Fruit fly (Drosophila melanogaster) whole organism, embryonic: Measurements from ENCODE around the gene TyrRII.

Experiments used
- Atf6 ChIP-seq: fragments of 200-800 bp; sonication (Bioruptor generic); IDR thresholded peaks from 2 replicates; pipeline ENCODE4 v1.3.6; 2022; ENCODE audit warnings: missing biosample characterization, missing genetic modification characterization
- Awh ChIP-seq: fragments of 200-800 bp; sonication (Bioruptor generic); IDR thresholded peaks from 2 replicates; pipeline ENCODE4, ENCODE4 v1.3.6; 2022; ENCODE audit warnings: missing biosample characterization, missing genetic modification characterization
- Blimp-1 ChIP-seq: fragments of 200-800 bp; sonication (Bioruptor generic); optimal IDR thresholded peaks from 3 replicates; lab custom pipeline; 2018; ENCODE audit warnings: missing biosample characterization, missing genetic modification characterization, mild to moderate bottlenecking, moderate library complexity, missing genetic modification reagents
- CG10321 ChIP-seq: fragments of 200-800 bp; sonication (Bioruptor generic); IDR thresholded peaks from 2 replicates; pipeline ENCODE4 v1.3.6; 2022; ENCODE audit warnings: missing biosample characterization, missing genetic modification characterization
- CG11247 ChIP-seq: fragments of 200-800 bp; sonication (Bioruptor generic); IDR thresholded peaks from 2 replicates; pipeline ENCODE4 v1.3.6; 2022; ENCODE audit warnings: missing biosample characterization, missing genetic modification characterization
- CG12299 ChIP-seq: fragments of 200-800 bp; sonication (Bioruptor generic); optimal IDR thresholded peaks from 2 replicates; lab custom pipeline; 2018; ENCODE audit warnings: missing biosample characterization, mild to moderate bottlenecking, missing genetic modification characterization
- CG12769 ChIP-seq: fragments of 200-800 bp; sonication (Bioruptor generic); optimal IDR thresholded peaks from 2 replicates; lab custom pipeline; 2019; ENCODE audit warnings: missing biosample characterization, mild to moderate bottlenecking, missing genetic modification characterization, moderate library complexity
- CG13775 ChIP-seq: fragments of 200-800 bp; sonication (Bioruptor generic); optimal IDR thresholded peaks from 3 replicates; lab custom pipeline; 2017; ENCODE audit warnings: missing biosample characterization, mild to moderate bottlenecking, missing genetic modification characterization
- CG13894 ChIP-seq: fragments of 200-800 bp; sonication (Bioruptor generic); optimal IDR thresholded peaks from 3 replicates; lab custom pipeline; 2018; ENCODE audit warnings: missing biosample characterization, mild to moderate bottlenecking, missing genetic modification characterization, moderate library complexity
- CG14667 ChIP-seq: fragments of 200-800 bp; sonication (Bioruptor generic); IDR thresholded peaks from 2 replicates; pipeline ENCODE4 v1.3.6; 2022; ENCODE audit warnings: missing biosample characterization, missing genetic modification characterization
- CG14710 ChIP-seq: fragments of 200-800 bp; sonication (Bioruptor generic); optimal IDR thresholded peaks from 3 replicates; lab custom pipeline; 2019; ENCODE audit warnings: missing biosample characterization, mild to moderate bottlenecking, missing genetic modification characterization, moderate library complexity
- CG1529 ChIP-seq: fragments of 200-800 bp; sonication (Bioruptor generic); optimal IDR thresholded peaks from 3 replicates; lab custom pipeline; 2018; ENCODE audit warnings: missing biosample characterization, missing genetic modification characterization
- CG1603 ChIP-seq: fragments of 200-800 bp; sonication (Bioruptor generic); optimal IDR thresholded peaks from 2 replicates; lab custom pipeline; 2019; ENCODE audit warnings: missing biosample characterization, mild to moderate bottlenecking, missing genetic modification characterization, moderate library complexity
- CG16779 ChIP-seq: fragments of 200-800 bp; sonication (Bioruptor generic); IDR thresholded peaks from 2 replicates; pipeline ENCODE4 v1.3.6; 2022; ENCODE audit warnings: missing biosample characterization, missing genetic modification characterization
- CG16813 ChIP-seq: fragments of 200-800 bp; sonication (Bioruptor generic); IDR thresholded peaks from 3 replicates; pipeline ENCODE4 v1.3.6; 2022; ENCODE audit warnings: missing biosample characterization, missing genetic modification characterization; ENCODE audit not compliant: partially characterized antibody
- CG16815 ChIP-seq: fragments of 200-800 bp; sonication (Bioruptor generic); optimal IDR thresholded peaks from 3 replicates; lab custom pipeline; 2017; ENCODE audit warnings: missing biosample characterization, mild to moderate bottlenecking, missing genetic modification characterization
- CG16863 ChIP-seq: fragments of 200-800 bp; sonication (Bioruptor generic); optimal IDR thresholded peaks from 3 replicates; lab custom pipeline; 2016; ENCODE audit warnings: missing biosample characterization, missing genetic modification characterization
- CG17328 ChIP-seq: fragments of 200-800 bp; sonication (Bioruptor generic); IDR thresholded peaks from 2 replicates; pipeline ENCODE4 v1.3.6; 2022; ENCODE audit warnings: missing biosample characterization, missing genetic modification characterization
- CG18599 ChIP-seq: fragments of 200-800 bp; sonication (Bioruptor generic); optimal IDR thresholded peaks from 3 replicates; lab custom pipeline; 2017; ENCODE audit warnings: missing biosample characterization, missing genetic modification characterization, mild to moderate bottlenecking, moderate library complexity, missing genetic modification reagents
- CG32767 ChIP-seq: fragments of 200-800 bp; sonication (Bioruptor generic); IDR thresholded peaks from 2 replicates; pipeline ENCODE4 v1.3.6; 2022; ENCODE audit warnings: missing biosample characterization, missing genetic modification characterization
- CG33557 ChIP-seq: fragments of 200-800 bp; sonication (Bioruptor generic); optimal IDR thresholded peaks from 2 replicates; lab custom pipeline; 2019; ENCODE audit warnings: missing biosample characterization, mild to moderate bottlenecking, missing genetic modification characterization, moderate library complexity
- CG34224 ChIP-seq: fragments of 200-800 bp; sonication (Bioruptor generic); IDR thresholded peaks from 3 replicates; pipeline ENCODE4 v1.3.6; 2022; ENCODE audit warnings: missing biosample characterization, missing genetic modification characterization; ENCODE audit not compliant: partially characterized antibody
- CG34422 ChIP-seq: fragments of 200-800 bp; sonication (Bioruptor generic); IDR thresholded peaks from 3 replicates; pipeline ENCODE4 v1.3.6; 2022; ENCODE audit warnings: missing biosample characterization, missing genetic modification characterization
- CG5953 ChIP-seq: fragments of 200-800 bp; sonication (Bioruptor generic); IDR thresholded peaks from 2 replicates; pipeline ENCODE4 v1.3.6; 2022; ENCODE audit warnings: missing biosample characterization, missing genetic modification characterization
- CG6791 ChIP-seq: fragments of 200-800 bp; sonication (Bioruptor generic); IDR thresholded peaks from 3 replicates; pipeline ENCODE4 v1.3.6; 2022; ENCODE audit warnings: missing biosample characterization, missing genetic modification characterization; ENCODE audit not compliant: partially characterized antibody
- CG7745 ChIP-seq: fragments of 200-800 bp; sonication (Bioruptor generic); optimal IDR thresholded peaks from 2 replicates; lab custom pipeline; 2018; ENCODE audit warnings: missing biosample characterization, mild to moderate bottlenecking, missing genetic modification characterization, moderate library complexity
- CG8388 ChIP-seq: fragments of 200-800 bp; sonication (Bioruptor generic); optimal IDR thresholded peaks from 2 replicates; lab custom pipeline; 2019; ENCODE audit warnings: missing biosample characterization, mild to moderate bottlenecking, missing genetic modification characterization, moderate library complexity
- Dp ChIP-seq: fragments of 200-800 bp; sonication (Bioruptor generic); optimal IDR thresholded peaks from 2 replicates; lab custom pipeline; 2018; ENCODE audit warnings: missing biosample characterization, mild to moderate bottlenecking, missing genetic modification characterization, moderate library complexity
- HmgZ ChIP-seq: fragments of 200-800 bp; sonication (Bioruptor generic); optimal IDR thresholded peaks from 2 replicates; lab custom pipeline; 2018; ENCODE audit warnings: missing biosample characterization, mild to moderate bottlenecking, missing genetic modification characterization
- Hsf ChIP-seq: fragments of 200-800 bp; sonication (Bioruptor generic); optimal IDR thresholded peaks from 3 replicates; lab custom pipeline; 2016; ENCODE audit warnings: missing biosample characterization, missing genetic modification characterization
- Lim3 ChIP-seq: fragments of 200-800 bp; sonication (Bioruptor generic); IDR thresholded peaks from 2 replicates; pipeline ENCODE4 v1.3.6; 2022; ENCODE audit warnings: missing biosample characterization, missing genetic modification characterization
- Mad ChIP-seq: fragments of 200-800 bp; sonication (Bioruptor generic); optimal IDR thresholded peaks from 2 replicates; lab custom pipeline; 2016; ENCODE audit warnings: missing biosample characterization, missing genetic modification characterization
- ase ChIP-seq: fragments of 200-800 bp; sonication (Bioruptor generic); IDR thresholded peaks from 3 replicates; pipeline ENCODE4 v1.3.6; 2022; ENCODE audit warnings: missing biosample characterization, missing genetic modification characterization
- bab2 ChIP-seq: fragments of 200-800 bp; sonication (Bioruptor generic); optimal IDR thresholded peaks from 2 replicates; lab custom pipeline; 2016; ENCODE audit warnings: missing biosample characterization, missing genetic modification characterization
- bcd ChIP-seq: fragments of 200-800 bp; sonication (Bioruptor generic); optimal IDR thresholded peaks from 2 replicates; lab custom pipeline; 2017; ENCODE audit warnings: missing biosample characterization, mild to moderate bottlenecking, missing genetic modification characterization
- ci ChIP-seq: fragments of 200-800 bp; sonication (Bioruptor generic); IDR thresholded peaks from 3 replicates; pipeline ENCODE4 v1.3.6; 2022; ENCODE audit warnings: missing biosample characterization, missing genetic modification characterization
- esg ChIP-seq: fragments of 200-800 bp; sonication (Bioruptor generic); conservative IDR thresholded peaks from 2 replicates; pipeline ENCODE4 v1.3.6; 2022; ENCODE audit warnings: missing biosample characterization, missing genetic modification characterization
- nerfin-2 ChIP-seq: fragments of 200-800 bp; sonication (Bioruptor generic); IDR thresholded peaks from 2 replicates; pipeline ENCODE4 v1.3.6; 2022; ENCODE audit warnings: missing biosample characterization, missing genetic modification characterization; ENCODE audit not compliant: partially characterized antibody
- otp ChIP-seq: fragments of 200-800 bp; sonication (Bioruptor generic); IDR thresholded peaks from 3 replicates; pipeline ENCODE4, ENCODE4 v1.3.6; 2022; ENCODE audit warnings: missing biosample characterization, missing genetic modification characterization
- pan ChIP-seq, 4 experiments: fragments of >200 bp in 3 of 4; fragments of 200-800 bp in 1 of 4; sonication (Bioruptor generic) in 1 of 4; optimal IDR thresholded peaks in 3 of 4; IDR thresholded peaks in 1 of 4; 2 replicates each; pipeline versions ENCODE4 v1.3.6 to Lab custom; 2017 to 2022; ENCODE audit warnings: missing biosample characterization in 2 of 4, missing genetic modification characterization in 2 of 4, mixed read lengths in 1 of 4
- peb ChIP-seq: fragments of 200-800 bp; sonication (Bioruptor generic); IDR thresholded peaks from 2 replicates; pipeline ENCODE4 v1.3.6; 2022; ENCODE audit warnings: missing biosample characterization, missing genetic modification characterization
- pho ChIP-seq: fragments of 200-800 bp; sonication (Bioruptor generic); optimal IDR thresholded peaks from 2 replicates; lab custom pipeline; 2016; ENCODE audit warnings: missing biosample characterization, missing genetic modification characterization
- phol ChIP-seq: fragments of 200-800 bp; sonication (Bioruptor generic); optimal IDR thresholded peaks from 3 replicates; lab custom pipeline; 2018; ENCODE audit warnings: missing biosample characterization, mild to moderate bottlenecking, missing genetic modification characterization, moderate library complexity
- pros ChIP-seq: fragments of 200-800 bp; sonication (Bioruptor generic); optimal IDR thresholded peaks from 3 replicates; lab custom pipeline; 2019; ENCODE audit warnings: missing biosample characterization, mild to moderate bottlenecking, missing genetic modification characterization, moderate library complexity
- sc ChIP-seq, 3 experiments: fragments of >200 bp in 2 of 3; fragments of 200-800 bp in 1 of 3; sonication (Bioruptor generic) in 1 of 3; optimal IDR thresholded peaks; 2 replicates in 2 of 3; 3 replicates in 1 of 3; lab custom pipeline; 2017; ENCODE audit warnings: mild to moderate bottlenecking in 1 of 3, missing biosample characterization in 1 of 3, missing genetic modification characterization in 1 of 3, missing genetic modification reagents in 1 of 3
- sens-2 ChIP-seq: fragments of 200-800 bp; sonication (Bioruptor generic); IDR thresholded peaks from 2 replicates; pipeline ENCODE4 v1.3.6; 2022; ENCODE audit warnings: missing biosample characterization, missing genetic modification characterization
- slou ChIP-seq: fragments of 200-800 bp; sonication (Bioruptor generic); optimal IDR thresholded peaks from 3 replicates; lab custom pipeline; 2016; ENCODE audit warnings: missing biosample characterization, missing genetic modification characterization
- sna ChIP-seq: fragments of 200-800 bp; sonication (Bioruptor generic); IDR thresholded peaks from 2 replicates; pipeline ENCODE4 v1.3.6; 2022; ENCODE audit warnings: missing biosample characterization, missing genetic modification characterization; ENCODE audit not compliant: partially characterized antibody
- sr ChIP-seq: fragments of 200-800 bp; sonication (Bioruptor generic); IDR thresholded peaks from 3 replicates; pipeline ENCODE4 v1.3.6; 2022; ENCODE audit warnings: missing biosample characterization, missing genetic modification characterization

The TyrRII gene

dm6 chr3R:17781371-17781770 is 45.0 kb downstream of the TyrRII start (continued):
- peak; percentile 72 for TF ChIP-seq CG17328 (GFP tag; lab: Robert Waterston, UW)
- TF ChIP-seq Awh (GFP tag; lab: Robert Waterston, UW): peak; percentile 85
- TF ChIP-seq CG18599: peak; percentile 78
- peak; percentile 63 for TF ChIP-seq Hsf
- TF ChIP-seq HmgZ (tag; lab: Kevin White, UChicago): peak; percentile 66
- no peak for TF ChIP-seq sc (optimal IDR thresholded peaks at IDR 0.05; lab: Kevin White, UChicago)
- peak; percentile 15 for TF ChIP-seq sc (GFP tag; optimal IDR thresholded peaks at IDR 0.05; lab: Kevin White, UChicago)
- TF ChIP-seq pho (GFP tag; lab: Kevin White, UChicago): peak; percentile 72
- TF ChIP-seq esg (GFP tag; lab: Robert Waterston, UW): peak; percentile 72
- TF ChIP-seq phol (tag; lab: Kevin White, UChicago): peak; percentile 82
- peak; percentile 69 for TF ChIP-seq CG16863 (GFP tag; lab: Kevin White, UChicago)
- peak; percentile 37 for TF ChIP-seq CG13775 (GFP tag; lab: Kevin White, UChicago)
- no peak for TF ChIP-seq Dp (GFP tag; lab: Kevin White, UChicago)
- no peak for TF ChIP-seq pros (GFP tag; lab: Kevin White, UChicago)
- TF ChIP-seq ase (GFP tag; lab: Robert Waterston, UW): peak; percentile 73; the same call in 2 of the 3 replicates
- peak; percentile 53 for TF ChIP-seq CG1529 (GFP tag; lab: Kevin White, UChicago)
- no peak for TF ChIP-seq CG16815
- TF ChIP-seq CG8388 (GFP tag; lab: Kevin White, UChicago): peak; percentile 73
- TF ChIP-seq otp (GFP tag; lab: Robert Waterston, UW): peak; percentile 61; the same call in 1 of the 3 replicates
- peak; percentile 87 for TF ChIP-seq CG34422 (GFP tag; lab: Robert Waterston, UW)
- peak; percentile 72 for TF ChIP-seq CG13894 (tag; lab: Kevin White, UChicago)
- TF ChIP-seq CG34224 (GFP tag; lab: Robert Waterston, UW): no peak
- TF ChIP-seq CG16779 (GFP tag; lab: Robert Waterston, UW): peak; percentile 76
- TF ChIP-seq CG12769 (tag; lab: Kevin White, UChicago): peak; percentile 85
- TF ChIP-seq CG33557 (GFP tag; lab: Kevin White, UChicago): no peak
- TF ChIP-seq CG6791 (GFP tag; lab: Robert Waterston, UW): no peak
- peak; percentile 84 for TF ChIP-seq CG5953 (GFP tag; lab: Robert Waterston, UW)
- peak; percentile 83 for TF ChIP-seq CG14667 (GFP tag; lab: Robert Waterston, UW)
- peak; percentile 90 for TF ChIP-seq ci (GFP tag; lab: Robert Waterston, UW)
- peak; percentile 61 for TF ChIP-seq bcd (GFP tag; lab: Kevin White, UChicago)
- TF ChIP-seq slou: peak; percentile 67
- peak; percentile 81 for TF ChIP-seq CG12299 (tag; lab: Kevin White, UChicago)
- peak; percentile 87 for TF ChIP-seq bab2
- peak; percentile 84 for TF ChIP-seq Blimp-1 (GFP tag; lab: Kevin White, UChicago)
- peak; percentile 84 for TF ChIP-seq Atf6 (GFP tag; lab: Robert Waterston, UW)
- TF ChIP-seq nerfin-2: no peak
- no peak for TF ChIP-seq sna (GFP tag; lab: Robert Waterston, UW)
- TF ChIP-seq pan (optimal IDR thresholded peaks at IDR 0.05; lab: Kevin White, UChicago): no peak
- peak in 1 of 2 experiments; percentile 89 for TF ChIP-seq pan (GFP tag; optimal IDR thresholded peaks at IDR 0.05 in 1 of 2, IDR thresholded peaks at IDR 0.05 in 1 of 2)
- TF ChIP-seq peb (GFP tag; lab: Robert Waterston, UW): peak; percentile 77
- peak; percentile 67; the same call in 1 of the 2 replicates for TF ChIP-seq CG32767 (GFP tag; lab: Robert Waterston, UW)
- TF ChIP-seq CG16813 (GFP tag; lab: Robert Waterston, UW): no peak
- TF ChIP-seq CG14710: peak; percentile 56
- TF ChIP-seq sr: peak; percentile 49; the same call in 1 of the 3 replicates
- TF ChIP-seq Mad: peak; percentile 33
- TF ChIP-seq CG10321: peak; percentile 57
- TF ChIP-seq CG1603 (tag; lab: Kevin White, UChicago): peak; percentile 78
- peak; percentile 63 for TF ChIP-seq sens-2 (GFP tag; lab: Robert Waterston, UW)
- peak; percentile 55; the same call in 1 of the 2 replicates for TF ChIP-seq Lim3 (GFP tag; lab: Robert Waterston, UW)
- TF ChIP-seq CG11247 (GFP tag; lab: Robert Waterston, UW): peak; percentile 88
- no peak for TF ChIP-seq CG7745 (tag; lab: Kevin White, UChicago)
